Fruit fly (Drosophila melanogaster) whole organism, larva: Measurements from ENCODE around the gene CG8281.
A peak's percentile ranks its signal among the peaks of the same experiment; 100 is the strongest.

Experiments used
- noc ChIP-seq: fragments of 200-800 bp; sonication (Bioruptor generic); optimal IDR thresholded peaks from 3 replicates; lab custom pipeline; 2019; ENCODE audit warnings: missing biosample characterization, mild to moderate bottlenecking, missing genetic modification characterization, moderate library complexity

CG8281 gene

DNA sequence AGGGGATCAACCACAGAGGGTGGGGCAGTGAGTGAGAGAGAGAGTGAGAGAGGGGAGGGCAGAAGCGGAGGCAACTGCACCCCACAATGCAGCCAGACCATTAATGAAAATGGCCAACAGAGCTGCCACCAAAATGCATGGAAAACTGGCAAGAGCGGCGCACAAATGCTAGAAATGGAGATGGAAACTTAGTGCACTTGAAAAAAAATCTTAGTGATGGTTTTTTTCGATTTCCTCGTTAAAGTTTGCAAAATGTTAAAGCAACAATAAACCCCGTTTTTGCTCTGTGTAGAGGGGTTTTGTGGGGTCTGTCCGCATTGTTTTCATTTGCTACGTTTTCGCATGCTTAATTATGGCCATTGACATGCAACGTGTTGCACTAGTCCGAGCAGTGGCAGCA, 34.8 kb upstream of the CG8281 start:
- TF ChIP-seq noc (tag; lab: Kevin White, UChicago): no peak

DNA sequence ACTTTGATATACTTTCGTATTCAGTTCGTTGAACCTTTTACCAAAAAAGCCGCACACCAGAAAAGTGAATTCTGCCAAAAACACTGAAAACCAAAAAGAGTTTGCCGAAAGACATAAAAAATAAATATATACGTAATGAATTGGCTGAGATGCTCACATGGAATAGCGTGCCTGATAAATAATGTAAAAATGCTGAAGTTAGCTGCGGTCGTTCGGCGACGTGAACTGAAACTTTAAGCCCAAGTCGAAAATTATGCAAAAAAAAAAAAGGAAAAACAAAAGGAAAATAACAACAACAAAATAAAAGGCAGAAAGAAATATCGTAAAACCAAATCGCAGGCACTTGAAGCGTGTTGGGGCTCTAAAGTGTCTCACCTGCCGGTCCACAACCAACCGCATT, 32.6 kb upstream of the CG8281 start:
- TF ChIP-seq noc (tag; lab: Kevin White, UChicago): no peak

DNA sequence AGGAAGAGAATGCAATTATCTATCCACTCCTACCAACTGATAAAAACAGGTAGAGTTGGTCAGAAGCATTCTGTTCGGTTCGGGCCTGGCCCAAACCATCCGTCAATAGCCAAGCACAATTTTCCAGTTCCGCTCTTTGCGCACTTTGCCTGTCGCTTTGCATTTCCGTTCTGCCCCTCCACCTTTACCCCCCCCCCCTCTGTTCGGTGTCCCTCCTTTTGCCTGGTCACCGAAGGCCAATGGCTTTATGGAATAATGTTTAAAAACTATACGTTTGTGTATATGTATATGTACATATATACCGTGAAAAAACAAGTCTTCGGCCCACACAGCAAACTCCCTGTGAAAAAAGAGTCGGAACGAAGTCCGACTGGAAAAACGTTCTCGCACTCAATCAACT, 31.1 kb upstream of the CG8281 start:
- TF ChIP-seq noc (tag; lab: Kevin White, UChicago): no peak

DNA sequence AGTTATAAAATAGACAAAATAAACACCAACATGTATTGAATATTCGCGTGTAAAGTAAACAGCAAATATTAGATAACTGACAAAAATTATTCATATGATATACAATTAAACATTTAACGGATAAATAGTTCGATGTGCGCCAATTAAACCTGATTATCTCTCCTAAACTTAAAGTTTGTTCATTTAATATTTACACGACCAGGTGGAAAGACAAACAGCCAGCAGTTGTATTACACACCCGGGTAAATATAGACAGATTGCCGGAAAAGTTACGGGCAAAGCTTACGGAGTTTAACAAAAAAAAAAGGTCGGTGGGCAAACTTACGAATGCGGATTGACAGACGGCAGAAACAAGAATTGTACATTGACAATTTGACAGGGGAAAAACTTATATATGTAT, 30.2 kb upstream of the CG8281 start:
- TF ChIP-seq noc (tag; lab: Kevin White, UChicago): no peak

DNA sequence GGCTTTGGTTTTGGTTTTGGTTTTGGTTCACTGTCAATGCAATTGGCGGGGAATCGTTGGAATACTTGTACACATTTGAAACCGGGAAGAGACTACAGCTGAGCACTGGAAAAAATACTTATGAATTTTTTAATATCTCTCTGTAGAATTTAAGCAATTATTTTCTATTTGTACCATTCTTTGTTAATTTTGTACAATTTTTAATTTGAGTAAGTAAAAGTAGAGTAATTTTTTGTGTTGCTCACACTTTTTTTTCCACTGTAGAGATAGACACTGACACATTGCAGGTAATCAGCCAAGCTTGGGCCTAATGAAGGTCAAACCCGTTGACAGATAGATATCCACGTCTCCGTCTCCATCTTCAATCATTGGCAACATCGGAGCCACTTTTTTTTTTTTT, 29.0 kb upstream of the CG8281 start:
- TF ChIP-seq noc (tag; lab: Kevin White, UChicago): no peak

DNA sequence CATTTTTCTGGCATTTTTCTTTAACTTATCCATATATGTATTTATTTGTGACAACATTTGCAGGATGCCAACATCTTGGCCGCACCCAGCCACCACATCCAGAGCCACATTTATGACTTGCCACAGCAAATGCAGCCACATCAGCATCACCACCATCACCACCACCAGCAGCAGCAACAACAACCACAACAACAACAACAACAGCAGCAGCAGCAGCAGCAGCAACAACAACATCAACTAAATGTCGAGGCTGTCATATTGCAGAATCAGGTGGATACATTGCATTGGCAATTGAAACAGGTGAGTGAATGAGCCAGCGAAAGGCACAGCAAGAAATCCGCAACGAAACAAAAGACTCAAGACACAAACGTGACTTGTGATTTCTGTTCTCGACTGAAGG, 22.3 kb upstream of the CG8281 start:
- TF ChIP-seq noc (tag; lab: Kevin White, UChicago): no peak

DNA sequence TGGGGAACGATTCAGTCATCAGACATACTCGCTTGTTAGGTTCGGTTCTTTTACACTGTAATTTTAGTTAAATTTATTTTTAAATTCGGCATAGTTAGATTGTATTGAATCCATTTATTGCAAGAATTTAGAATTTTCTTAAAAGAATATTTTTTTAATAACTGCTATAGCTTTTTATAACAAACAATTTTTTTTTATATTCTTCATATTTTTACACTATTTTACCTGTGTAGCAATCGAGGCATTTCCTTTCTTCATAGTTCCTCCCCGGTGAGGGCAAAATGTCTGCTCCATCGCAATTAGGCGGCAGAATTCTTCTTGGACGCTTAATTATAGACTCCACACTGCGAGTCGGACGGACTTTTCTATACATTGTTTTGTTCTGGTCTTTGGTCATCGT, 21.7 kb upstream of the CG8281 start:
- TF ChIP-seq noc (tag; lab: Kevin White, UChicago): no peak

DNA sequence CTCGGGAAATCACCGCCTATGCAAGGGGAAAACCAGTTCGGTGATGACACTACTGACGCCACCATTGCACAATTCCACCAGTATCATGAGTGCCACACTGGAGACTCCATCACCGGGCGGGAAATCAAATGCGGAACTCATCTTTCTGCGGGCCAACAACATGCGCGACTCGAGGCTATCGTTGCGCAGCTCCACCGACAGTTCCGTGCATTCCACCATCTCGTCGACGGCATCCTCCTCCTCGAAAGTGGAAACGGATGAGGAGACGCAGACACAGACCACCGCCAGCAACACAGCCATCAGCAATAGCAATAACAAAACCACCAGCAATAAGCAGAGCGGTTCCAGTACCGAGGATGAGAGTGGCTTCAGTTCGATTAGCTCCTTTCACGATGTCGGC, 18.4 kb upstream of the CG8281 start:
- TF ChIP-seq noc (tag; lab: Kevin White, UChicago): no peak

DNA sequence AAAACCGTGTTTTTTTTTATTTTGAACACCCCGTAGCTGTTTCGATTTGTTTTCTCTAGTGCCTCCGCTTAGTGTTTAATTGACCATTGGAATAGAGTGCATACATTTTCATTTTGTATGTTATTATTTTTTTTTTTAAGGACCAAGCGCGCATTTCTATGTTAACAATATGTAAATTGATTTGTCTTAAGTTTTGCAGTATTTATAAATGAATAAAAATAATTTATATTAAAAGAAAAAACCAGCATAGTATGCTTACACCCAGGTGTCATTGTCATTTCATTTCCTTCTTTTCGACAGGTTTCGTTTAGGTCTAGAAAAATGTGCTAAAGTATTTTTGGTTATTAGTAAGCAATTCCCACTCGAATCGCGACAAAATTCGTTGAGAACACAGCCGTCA, 17.7 kb upstream of the CG8281 start, which contains the start of gene eIF4E5:
TSS of gene eIF4E5 (plus strand) at position 301 of the 400 bp plus-strand sequence.
- TF ChIP-seq noc (tag; lab: Kevin White, UChicago): no peak

DNA sequence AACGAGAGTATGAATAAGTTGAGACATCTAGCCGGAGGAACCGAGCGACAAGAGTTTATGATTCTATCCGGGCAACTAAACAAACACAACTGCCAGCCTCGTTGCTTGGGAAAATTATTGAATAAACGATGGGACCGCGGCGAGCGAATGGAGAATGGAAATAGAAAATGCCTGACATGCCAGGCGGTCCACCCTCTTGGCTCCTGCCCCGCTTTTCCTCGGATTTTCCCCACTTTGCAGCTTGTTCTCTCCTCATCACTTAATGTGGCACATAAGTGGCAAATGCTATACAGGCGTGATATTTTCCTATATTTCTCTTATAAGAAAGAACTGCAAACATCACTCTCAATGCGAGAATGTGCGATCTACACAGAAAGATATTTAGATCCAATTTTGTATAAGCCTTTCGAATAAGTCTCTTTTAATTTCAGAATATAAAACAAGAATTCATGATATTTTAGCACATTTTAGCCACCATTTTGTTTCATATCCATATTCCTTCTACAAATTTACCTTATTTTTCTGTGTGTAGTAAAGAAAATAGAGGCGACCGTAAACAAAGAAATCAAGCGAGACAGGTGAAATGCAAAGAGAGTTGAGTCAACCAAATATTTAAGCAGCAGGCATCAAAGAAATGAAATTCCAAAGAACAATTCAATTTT, 8.6 kb upstream of the CG8281 start:
- TF ChIP-seq noc (tag; lab: Kevin White, UChicago): peak; percentile 83

DNA sequence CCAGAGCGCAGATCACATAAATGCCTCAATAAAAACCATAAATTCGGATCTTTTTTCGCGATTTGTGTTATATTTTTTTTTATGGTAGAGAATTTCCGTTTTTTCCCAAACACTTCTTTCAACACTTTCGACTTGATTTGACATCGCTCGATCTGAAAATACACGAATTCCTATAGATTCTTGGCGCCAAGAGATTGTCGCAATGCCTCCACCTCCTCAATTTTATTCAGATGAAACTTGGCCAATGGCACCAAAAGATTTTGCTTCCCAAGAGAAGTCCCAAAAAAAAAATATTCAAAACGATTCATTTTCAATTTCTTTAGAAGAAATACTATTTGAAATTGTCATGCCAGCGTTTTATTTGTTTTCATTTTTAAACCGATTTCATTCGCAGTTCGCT, 7.7 kb upstream of the CG8281 start:
- no peak for TF ChIP-seq noc (tag; lab: Kevin White, UChicago)

DNA sequence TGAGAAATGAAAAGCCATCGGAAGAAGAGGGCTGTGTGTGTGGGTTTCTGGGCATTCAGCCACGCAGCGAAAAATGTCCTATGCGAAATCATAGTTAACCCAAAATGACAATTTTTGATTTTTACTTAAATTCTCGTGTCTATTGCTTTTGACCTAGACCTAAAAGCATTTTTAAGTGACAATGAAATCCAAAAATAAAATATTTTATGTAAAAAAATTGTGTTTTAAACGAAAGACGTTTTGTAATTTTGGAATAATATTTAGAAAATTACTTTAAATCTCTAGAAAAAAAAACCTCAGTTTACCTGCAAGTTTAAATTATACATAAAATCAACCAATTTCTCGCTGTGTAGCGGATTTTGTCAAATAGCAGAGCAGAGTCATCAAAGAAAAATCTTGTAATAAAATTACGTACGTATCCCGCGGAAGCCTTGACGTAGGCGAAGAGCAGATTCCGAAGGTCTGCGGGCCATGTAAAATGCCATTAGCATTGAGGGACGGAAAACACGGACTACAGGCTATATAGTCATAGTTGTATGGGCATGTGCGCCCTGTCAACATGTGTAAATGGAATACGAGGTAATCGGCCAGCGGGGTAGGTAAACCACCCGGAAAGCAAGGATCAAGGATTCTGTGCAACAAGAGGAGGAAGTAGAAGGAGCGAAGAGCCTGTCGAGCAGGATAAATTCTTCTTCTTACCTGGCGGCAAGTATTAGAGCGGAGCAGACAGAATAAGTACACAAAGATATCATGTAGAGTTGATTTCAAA, 2.4 kb upstream of the CG8281 start:
- TF ChIP-seq noc (tag; lab: Kevin White, UChicago): no peak

DNA sequence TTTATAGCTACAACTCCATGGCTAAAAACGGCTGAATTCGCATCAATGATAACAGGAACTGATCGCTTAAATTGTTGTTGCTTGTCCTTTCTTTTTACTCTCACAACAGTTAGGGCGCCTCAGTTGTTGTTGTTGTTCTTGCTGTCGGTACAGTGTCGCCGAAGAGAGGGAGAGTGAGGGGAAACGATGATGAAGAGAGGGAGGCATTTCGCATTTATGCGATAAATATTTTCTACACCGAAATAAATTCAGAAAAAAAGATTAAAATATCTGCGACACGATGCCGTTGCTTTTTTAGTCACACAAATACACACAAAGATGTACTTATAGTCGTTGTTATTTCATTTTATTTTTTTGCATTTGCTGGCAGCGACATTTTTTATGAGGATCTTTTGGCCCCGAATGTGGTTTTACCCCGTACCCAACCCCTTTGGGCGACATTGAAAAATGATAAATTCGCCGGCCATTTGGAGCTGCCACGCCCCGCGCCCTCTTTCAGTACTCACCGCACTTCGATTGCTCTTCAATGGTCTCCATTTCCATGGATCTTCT, 1.3 kb upstream of the CG8281 start:
- TF ChIP-seq noc (tag; lab: Kevin White, UChicago): no peak

DNA sequence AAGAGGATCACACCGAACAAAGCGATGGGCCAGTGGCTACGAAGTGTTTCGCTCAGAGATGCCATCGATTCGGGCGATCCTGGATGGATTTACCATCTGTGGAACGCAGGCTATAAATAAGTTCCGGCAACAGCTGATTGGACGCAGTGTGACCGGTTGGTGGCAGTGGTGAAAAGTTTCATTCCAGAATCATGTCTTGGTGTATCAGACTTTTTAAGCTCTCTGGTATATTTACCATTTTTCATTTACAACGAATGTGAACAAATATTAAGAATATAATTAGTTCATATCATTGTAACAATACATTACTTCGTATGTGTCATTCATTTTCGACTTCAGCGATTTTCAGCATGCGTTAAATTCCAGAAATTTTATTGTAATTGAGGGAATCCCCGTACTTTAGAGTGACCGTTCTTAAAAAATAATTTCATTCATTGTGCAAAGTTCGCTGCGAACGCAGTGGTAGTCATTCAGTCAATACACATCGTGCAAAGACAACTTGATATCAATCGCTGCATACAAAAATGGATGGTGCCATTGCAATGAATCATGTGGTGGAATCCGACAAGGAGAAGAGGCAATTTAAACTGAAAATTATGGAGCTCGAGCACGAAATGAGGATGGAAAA, 2.8 kb downstream of the CG8281 start, which contains the start of gene Tmem43:
TSS of gene Tmem43 (minus strand) at position 152 of the 628 bp plus-strand sequence.
- TF ChIP-seq noc (tag; lab: Kevin White, UChicago): no peak

DNA sequence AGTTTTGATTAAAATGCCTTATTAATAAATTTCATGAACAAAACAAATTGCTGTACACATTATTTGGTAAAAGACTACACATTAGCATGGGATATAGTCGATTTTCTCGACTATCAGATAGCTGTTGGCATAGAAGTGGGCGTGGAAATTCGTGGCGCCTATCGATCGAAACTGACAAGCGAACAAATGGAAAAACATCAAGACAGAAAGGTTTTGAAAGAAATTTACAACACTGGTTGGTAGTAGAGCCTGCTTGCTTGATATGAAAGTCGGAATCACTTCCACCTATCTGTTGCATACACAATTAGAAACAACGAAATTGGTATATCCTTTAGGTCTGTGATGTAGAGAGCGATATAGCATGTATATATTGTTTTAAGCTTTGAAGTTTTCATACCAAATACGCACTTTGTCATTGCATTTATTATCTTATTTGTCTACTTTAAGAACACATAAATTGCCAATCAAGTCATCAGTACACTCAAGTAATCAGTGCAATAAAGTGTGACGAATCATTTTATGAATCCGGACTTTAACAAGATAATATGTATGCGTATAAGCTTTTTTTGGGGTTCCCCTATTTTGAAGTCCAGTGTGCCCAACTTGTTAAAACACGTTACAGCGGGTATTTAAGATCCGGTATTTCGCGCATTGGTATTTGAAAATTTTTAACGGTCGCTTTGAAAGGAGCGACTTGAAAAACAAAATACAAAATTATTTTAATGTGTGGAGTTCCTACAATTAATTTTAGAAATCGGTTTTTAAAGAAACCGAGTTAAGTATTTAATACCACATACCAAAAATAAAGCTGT, 3.8 kb downstream of the CG8281 start:
- no peak for TF ChIP-seq noc (tag; lab: Kevin White, UChicago)
